Fruit fly (Drosophila melanogaster): ENCODE results near the gene CG8813.
A peak's percentile ranks its signal among the peaks of the same experiment; 100 is the strongest.

The CG8813 gene

DNA sequence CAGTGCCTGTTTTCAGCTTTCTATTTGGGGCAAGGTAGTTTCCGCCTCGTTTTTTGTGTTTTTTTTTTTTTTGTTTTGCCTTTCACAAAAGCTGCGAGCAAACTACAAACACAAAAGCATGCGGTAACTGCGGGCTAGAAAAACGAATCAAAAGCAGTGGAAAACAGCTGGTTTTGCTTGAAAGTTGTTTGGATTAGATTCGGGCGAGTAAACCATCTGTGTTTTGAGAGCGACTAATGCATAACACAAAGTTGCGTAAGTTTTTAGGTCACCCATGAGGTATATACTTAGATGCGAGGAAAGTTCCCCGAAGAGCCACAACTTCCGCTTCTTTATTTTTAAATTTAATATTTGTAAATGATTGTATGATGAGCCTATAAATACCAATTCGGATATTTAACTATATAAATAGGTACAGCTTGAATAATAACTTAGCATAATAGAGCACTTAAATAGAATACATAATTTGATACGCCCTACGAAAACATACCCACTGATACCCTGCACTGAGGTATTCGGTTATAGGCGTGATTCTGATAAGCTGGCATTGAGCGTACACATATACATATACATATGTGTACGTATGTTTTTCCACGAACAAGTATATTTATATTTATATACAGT lies 3.0 kb downstream of the CG8813 start (continued):
- TF ChIP-seq CG18599 (GFP tag; optimal IDR thresholded peaks at IDR 0.05) (peak; percentile 78), zfh1 (GFP tag; IDR thresholded peaks at IDR 0.05) (no peak), ab (GFP tag; optimal IDR thresholded peaks at IDR 0.05) (no peak), pros (GFP tag; optimal IDR thresholded peaks at IDR 0.05) (no peak), CG8290 (GFP tag; optimal IDR thresholded peaks at IDR 0.05) (no peak), CG8290 (tag; optimal IDR thresholded peaks at IDR 0.05) (peak in 1 of 2 experiments; percentile 41), nerfin-2 (GFP tag; IDR thresholded peaks at IDR 0.05; ENCODE audit: partially characterized antibody) (no peak), jigr1 (GFP tag; IDR thresholded peaks at IDR 0.05) (no peak), ac (GFP tag; optimal IDR thresholded peaks at IDR 0.05) (no peak), Hand (GFP tag; optimal IDR thresholded peaks at IDR 0.05) (no peak), Atf6 (GFP tag; IDR thresholded peaks at IDR 0.05) (peak; percentile 72), dmrt99B (tag; optimal IDR thresholded peaks at IDR 0.05) (peak; percentile 60), lov (optimal IDR thresholded peaks at IDR 0.05) (no peak), lov (GFP tag; IDR thresholded peaks at IDR 0.05) (no peak), unc-4 (GFP tag; IDR thresholded peaks at IDR 0.05; ENCODE audit: partially characterized antibody) (no peak), dimm (GFP tag; IDR thresholded peaks at IDR 0.05) (no peak), phol (tag; optimal IDR thresholded peaks at IDR 0.05) (peak; percentile 19), CG17385 (GFP tag; optimal IDR thresholded peaks at IDR 0.05) (peak; percentile 30), sisA (GFP tag; IDR thresholded peaks at IDR 0.05) (peak; percentile 9; the same call in 1 of the 2 replicates), CG10267 (tag; optimal IDR thresholded peaks at IDR 0.05) (peak; percentile 5), Dll (GFP tag; IDR thresholded peaks at IDR 0.05; ENCODE audit: partially characterized antibody) (no peak), CG11398 (GFP tag; optimal IDR thresholded peaks at IDR 0.05) (no peak), Hey (tag; optimal IDR thresholded peaks at IDR 0.05) (no peak), crol (GFP tag; IDR thresholded peaks at IDR 0.05) (no peak), nerfin-1 (tag; optimal IDR thresholded peaks at IDR 0.05) (no peak), bowl (GFP tag; IDR thresholded peaks at IDR 0.05) (0 out of 2 replicates have a peak, but pooled peaks have one; percentile 27), CG1647 (GFP tag; optimal IDR thresholded peaks at IDR 0.05) (no peak), Nf-YB (GFP tag; optimal IDR thresholded peaks at IDR 0.05) (peak; percentile 11), B-H2 (GFP tag; optimal IDR thresholded peaks at IDR 0.05) (no peak), ERR (GFP tag; optimal IDR thresholded peaks at IDR 0.05) (no peak), chif (GFP tag; optimal IDR thresholded peaks at IDR 0.05) (no peak), CG7987 (GFP tag; optimal IDR thresholded peaks at IDR 0.05) (peak; percentile 91), E2f2 (GFP tag; IDR thresholded peaks at IDR 0.05) (0 out of 2 replicates have a peak, but pooled peaks have one; percentile 9), Eip74EF (GFP tag; optimal IDR thresholded peaks at IDR 0.05) (peak in 1 of 2 experiments; percentile 85), CG4707 (GFP tag; optimal IDR thresholded peaks at IDR 0.05) (no peak), CHES-1-like (GFP tag; optimal IDR thresholded peaks at IDR 0.05) (no peak), lbe (GFP tag; optimal IDR thresholded peaks at IDR 0.05) (no peak), nau (GFP tag; optimal IDR thresholded peaks at IDR 0.05) (peak; percentile 30), ci (GFP tag; IDR thresholded peaks at IDR 0.05) (0 out of 3 replicates have a peak, but pooled peaks have one; percentile 47), CG30431 (GFP tag; optimal IDR thresholded peaks at IDR 0.05) (no peak), Opbp (GFP tag; IDR thresholded peaks at IDR 0.05; ENCODE audit: partially characterized antibody) (no peak), CG4854 (GFP tag; optimal IDR thresholded peaks at IDR 0.05) (no peak), lilli (GFP tag; optimal IDR thresholded peaks at IDR 0.05) (peak; percentile 56), CG6854 (GFP tag; optimal IDR thresholded peaks at IDR 0.05) (no peak), Xrp1 (GFP tag; IDR thresholded peaks at IDR 0.05) (peak; percentile 49; the same call in 1 of the 2 replicates), Camta (GFP tag; optimal IDR thresholded peaks at IDR 0.05) (no peak), nom (GFP tag; optimal IDR thresholded peaks at IDR 0.05) (no peak), CG17359 (tag; optimal IDR thresholded peaks at IDR 0.05) (peak; percentile 49), oc (tag; optimal IDR thresholded peaks at IDR 0.05) (no peak), CG2889 (GFP tag; IDR thresholded peaks at IDR 0.05) (no peak)
